Worm (Caenorhabditis elegans) whole organism, midembryonic: Measurements from ENCODE around the gene K01A6.8.

Source experiments
- T22C8.4 ChIP-seq: fragments of 200-800 bp; sonication (Bioruptor generic); IDR thresholded peaks from 2 replicates; pipeline ENCODE4 v1.3.6; 2022; ENCODE audit warnings: missing genetic modification characterization, missing compliant biosample characterization
- cog-1 ChIP-seq: sonication (generic microtip); optimal IDR thresholded peaks from 2 replicates; lab custom pipeline; 2016; ENCODE audit warnings: missing genetic modification characterization, missing compliant biosample characterization
- flt-1 ChIP-seq: fragments of 200-800 bp; sonication (Bioruptor generic); IDR thresholded peaks from 2 replicates; pipeline ENCODE4 v1.3.6; 2022; ENCODE audit warnings: missing genetic modification characterization, missing compliant biosample characterization
- klf-2 ChIP-seq: fragments of 200-800 bp; sonication (Bioruptor generic); conservative IDR thresholded peaks from 2 replicates; pipeline ENCODE4 v1.3.6; 2022; ENCODE audit warnings: missing genetic modification reagents, missing genetic modification characterization, missing compliant biosample characterization
- med-1 ChIP-seq: sonication (generic microtip); optimal IDR thresholded peaks from 2 replicates; lab custom pipeline; 2017; ENCODE audit warnings: missing genetic modification characterization, mild to moderate bottlenecking, missing compliant biosample characterization, antibody characterized with exemption, missing genetic modification reagents; ENCODE audit not compliant: insufficient read depth
- ref-1 ChIP-seq: fragments of 200-800 bp; sonication (Bioruptor generic); conservative IDR thresholded peaks from 2 replicates; pipeline ENCODE4 v1.3.6; 2022; ENCODE audit warnings: missing genetic modification reagents, missing genetic modification characterization, missing compliant biosample characterization
- ztf-23 ChIP-seq: fragments of 200-800 bp; sonication (Bioruptor generic); IDR thresholded peaks from 2 replicates; pipeline ENCODE4 v1.3.6; 2022; ENCODE audit warnings: missing genetic modification reagents, missing genetic modification characterization, missing compliant biosample characterization
- ztf-29 ChIP-seq: fragments of 200-800 bp; sonication (Bioruptor generic); IDR thresholded peaks from 2 replicates; pipeline ENCODE4 v1.3.6; 2022; ENCODE audit warnings: missing genetic modification reagents, missing genetic modification characterization, missing compliant biosample characterization

- TF ChIP-seq flt-1 (GFP tag; lab: Robert Waterston, UW): no peak
- no peak for TF ChIP-seq ztf-29 (GFP tag; lab: Robert Waterston, UW)
- no peak for TF ChIP-seq ztf-23 (GFP tag; lab: Robert Waterston, UW)
- no peak for TF ChIP-seq med-1 (GFP tag; lab: Kevin White, UChicago)
- TF ChIP-seq klf-2 (GFP tag; lab: Robert Waterston, UW): no peak
- no peak for TF ChIP-seq T22C8.4
- no peak for TF ChIP-seq ref-1 (GFP tag; lab: Robert Waterston, UW)
- TF ChIP-seq cog-1 (tag; lab: Kevin White, UChicago): no peak
These were observed 39.8 kb upstream of the K01A6.8 start for ce11 chrIV:11776968-11777467.
